Worm (Caenorhabditis elegans): Measurements from ENCODE around the gene nlp-25.

Gene nlp-25

DNA sequence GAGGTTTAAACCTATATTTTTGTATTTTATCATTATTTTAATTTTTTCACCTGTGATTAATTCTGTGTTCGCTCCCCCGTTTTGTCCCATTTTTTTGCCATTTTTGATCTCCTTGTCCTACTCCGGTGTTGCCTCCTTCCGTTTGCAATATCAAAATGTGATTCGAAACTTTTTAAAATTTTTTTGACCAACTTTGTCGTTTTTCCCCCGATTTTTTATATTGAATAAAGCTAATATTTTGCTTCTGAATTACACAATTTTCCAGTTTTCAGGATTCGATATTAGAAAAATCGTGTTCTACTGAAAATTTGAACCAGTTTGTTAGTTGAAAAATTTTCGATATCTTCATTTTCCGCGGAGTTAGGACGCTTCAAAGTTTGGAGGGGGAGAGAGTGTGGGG, at the start of gene nlp-25:
TSS of gene nlp-25 (plus strand) at position 301 of the 400 bp plus-strand sequence.
- TF ChIP-seq lsy-2 (tag; optimal IDR thresholded peaks at IDR 0.05) (no peak), sma-9 (GFP tag; optimal IDR thresholded peaks at IDR 0.05) (no peak), sma-9 (tag; optimal IDR thresholded peaks at IDR 0.05) (no peak), mbf-1 (tag; optimal IDR thresholded peaks at IDR 0.05) (no peak), aly-2 (tag; optimal IDR thresholded peaks at IDR 0.05) (no peak), sem-4 (tag; optimal IDR thresholded peaks at IDR 0.05) (no peak), alr-1 (tag; optimal IDR thresholded peaks at IDR 0.05) (no peak), ceh-16 (tag; optimal IDR thresholded peaks at IDR 0.05) (no peak), unc-39 (tag; optimal IDR thresholded peaks at IDR 0.05) (no peak), lin-11 (tag; optimal IDR thresholded peaks at IDR 0.05) (no peak), ama-1 (optimal IDR thresholded peaks at IDR 0.05) (no peak), ceh-82 (tag; optimal IDR thresholded peaks at IDR 0.05) (no peak), nhr-237 (tag; optimal IDR thresholded peaks at IDR 0.05) (no peak), C34F6.9 (tag; optimal IDR thresholded peaks at IDR 0.05) (no peak), ztf-4 (tag; optimal IDR thresholded peaks at IDR 0.05) (no peak), blmp-1 (tag; optimal IDR thresholded peaks at IDR 0.05; ENCODE audit: insufficient read depth) (no peak), ZK546.5 (tag; optimal IDR thresholded peaks at IDR 0.05) (no peak), skn-1 (tag; optimal IDR thresholded peaks at IDR 0.05) (no peak), zag-1 (tag; optimal IDR thresholded peaks at IDR 0.05) (no peak), fos-1 (tag; optimal IDR thresholded peaks at IDR 0.05) (no peak), unc-62 (GFP tag; optimal IDR thresholded peaks at IDR 0.05) (no peak)

DNA sequence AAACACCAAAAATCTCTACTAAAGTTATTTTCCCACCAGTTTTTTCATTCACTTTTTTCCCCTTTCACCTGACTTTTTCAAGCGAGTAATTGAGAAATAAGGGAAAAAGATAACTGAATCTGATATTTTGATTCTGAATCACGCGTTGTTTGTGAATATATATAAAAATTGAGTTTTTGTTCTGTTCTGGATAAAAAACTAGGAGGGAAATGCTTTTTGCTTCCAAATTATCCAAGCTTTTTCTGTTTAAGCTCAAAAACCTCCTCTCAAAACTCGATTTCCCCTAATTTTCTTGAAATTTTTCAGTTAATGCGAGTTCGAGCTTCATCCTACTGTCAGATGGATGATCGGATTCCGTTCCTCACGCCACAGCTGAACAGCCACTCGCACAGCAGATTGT, 40.9 kb upstream of the nlp-25 start, which contains the start of gene kcnl-1:
TSS of gene kcnl-1 (plus strand) at position 301 of the 400 bp plus-strand sequence.
- TF ChIP-seq C34F6.9 (tag; optimal IDR thresholded peaks at IDR 0.05) (no peak), mdl-1 (tag; optimal IDR thresholded peaks at IDR 0.05) (no peak), unc-62 (GFP tag; optimal IDR thresholded peaks at IDR 0.05) (no peak), sem-4 (tag; optimal IDR thresholded peaks at IDR 0.05) (no peak), lin-13 (GFP tag; optimal IDR thresholded peaks at IDR 0.05) (no peak)

DNA sequence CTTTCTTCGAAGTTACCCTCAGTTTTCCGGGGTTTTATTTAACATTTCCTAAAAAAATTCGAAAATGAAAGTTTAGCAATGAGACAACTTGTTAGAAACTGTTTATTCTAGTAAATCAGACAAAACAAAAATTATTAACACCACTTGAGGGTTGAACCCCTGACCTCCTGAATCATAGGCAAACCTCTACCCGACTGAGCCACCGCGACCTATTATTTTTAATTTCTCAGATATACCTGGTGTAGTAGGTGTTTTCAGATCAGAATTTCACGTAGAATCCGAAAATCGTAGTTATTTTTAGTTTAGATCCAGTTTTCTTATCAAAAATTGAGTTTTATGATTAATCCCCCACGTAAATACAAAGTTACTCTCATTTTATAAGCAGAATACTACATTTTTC, 35.9 kb upstream of the nlp-25 start:
- TF ChIP-seq nhr-10 (tag; optimal IDR thresholded peaks at IDR 0.05): no peak
- TF ChIP-seq elt-1 (tag; optimal IDR thresholded peaks at IDR 0.05): no peak
- no peak for TF ChIP-seq crh-2 (tag; optimal IDR thresholded peaks at IDR 0.05)
- no peak for TF ChIP-seq aly-2 (tag; optimal IDR thresholded peaks at IDR 0.05)
- no peak for TF ChIP-seq nhr-12 (tag; optimal IDR thresholded peaks at IDR 0.05)

DNA sequence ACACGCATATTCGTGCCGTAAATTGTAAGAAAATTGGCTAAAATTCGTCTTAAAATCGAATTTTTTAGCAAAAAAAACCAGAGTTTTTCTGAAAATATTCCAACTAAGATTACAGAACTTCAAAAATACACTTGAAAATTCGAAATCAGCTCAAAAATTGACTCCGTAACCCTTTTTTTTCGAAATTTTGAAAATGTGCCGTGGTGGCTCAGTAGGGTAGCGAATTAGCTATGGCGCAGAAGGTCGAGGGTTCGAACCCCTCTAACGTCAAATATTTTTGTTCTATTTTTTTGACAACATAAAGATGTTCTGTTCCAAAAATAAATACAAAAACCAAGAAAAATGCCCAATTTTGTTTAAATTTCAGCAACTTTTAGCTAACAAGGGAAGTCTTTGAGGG, 26.5 kb upstream of the nlp-25 start:
- TF ChIP-seq elt-3 (tag; optimal IDR thresholded peaks at IDR 0.05) (no peak), egl-27 (tag; optimal IDR thresholded peaks at IDR 0.05) (no peak), nhr-237 (tag; optimal IDR thresholded peaks at IDR 0.05) (no peak), elt-1 (tag; optimal IDR thresholded peaks at IDR 0.05) (no peak), aly-2 (tag; optimal IDR thresholded peaks at IDR 0.05) (no peak), nhr-12 (tag; optimal IDR thresholded peaks at IDR 0.05) (no peak), sma-3 (GFP tag; optimal IDR thresholded peaks at IDR 0.05) (no peak), ceh-82 (tag; optimal IDR thresholded peaks at IDR 0.05) (no peak), lin-39 (tag; optimal IDR thresholded peaks at IDR 0.05) (no peak)

DNA sequence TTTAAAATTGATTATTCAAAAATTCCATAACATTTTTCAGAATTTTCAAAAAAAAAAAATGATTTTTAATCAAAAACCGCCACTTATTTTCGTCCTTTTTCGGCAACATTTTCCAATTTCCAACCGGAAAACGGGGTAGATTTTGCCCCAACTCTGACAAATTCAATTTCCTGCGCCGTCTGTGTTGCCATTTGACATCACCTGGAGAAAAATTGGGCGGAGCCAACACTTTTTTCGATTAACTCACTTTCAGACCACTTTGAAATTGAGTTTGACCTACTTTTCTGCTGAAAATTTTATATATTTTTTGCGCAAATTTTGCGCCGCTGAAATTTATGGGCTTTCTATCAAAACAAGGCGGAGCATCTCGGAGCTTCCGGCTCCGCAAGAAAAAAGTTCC, 23.7 kb upstream of the nlp-25 start:
- TF ChIP-seq mdl-1 (tag; optimal IDR thresholded peaks at IDR 0.05): no peak
- no peak for TF ChIP-seq F13H6.1 (tag; optimal IDR thresholded peaks at IDR 0.05)
- TF ChIP-seq unc-39 (tag; optimal IDR thresholded peaks at IDR 0.05): no peak
- no peak for TF ChIP-seq nhr-77 (tag; optimal IDR thresholded peaks at IDR 0.05)
- TF ChIP-seq nhr-10 (tag; optimal IDR thresholded peaks at IDR 0.05): no peak
- TF ChIP-seq ZK546.5 (tag; optimal IDR thresholded peaks at IDR 0.05): no peak
- TF ChIP-seq egl-27 (tag; optimal IDR thresholded peaks at IDR 0.05): no peak
- TF ChIP-seq sma-9 (GFP tag; optimal IDR thresholded peaks at IDR 0.05): no peak
- TF ChIP-seq sma-9 (tag; optimal IDR thresholded peaks at IDR 0.05): no peak
- TF ChIP-seq nhr-11 (tag; optimal IDR thresholded peaks at IDR 0.05): no peak
- TF ChIP-seq zag-1 (tag; optimal IDR thresholded peaks at IDR 0.05): no peak
- TF ChIP-seq nhr-6 (tag; optimal IDR thresholded peaks at IDR 0.05): no peak
- TF ChIP-seq nhr-25 (tag; optimal IDR thresholded peaks at IDR 0.05): no peak
- TF ChIP-seq R02D3.7 (tag; optimal IDR thresholded peaks at IDR 0.05): no peak
- TF ChIP-seq ztf-11 (tag; optimal IDR thresholded peaks at IDR 0.05): no peak
- TF ChIP-seq nhr-21 (tag; optimal IDR thresholded peaks at IDR 0.05): no peak
- no peak for TF ChIP-seq elt-1 (tag; optimal IDR thresholded peaks at IDR 0.05)

Measured in whole organism, L2 larva.